Fruit fly (Drosophila melanogaster) whole organism, embryonic: ENCODE results near the gene CG7408.

Experiments used
- Asciz ChIP-seq: fragments of 200-800 bp; sonication (Bioruptor generic); optimal IDR thresholded peaks from 2 replicates; lab custom pipeline; 2017; ENCODE audit warnings: missing biosample characterization, mild to moderate bottlenecking, missing genetic modification characterization, missing genetic modification reagents
- CG10959 ChIP-seq: fragments of 200-800 bp; sonication (Bioruptor generic); IDR thresholded peaks from 2 replicates; pipeline ENCODE4 v1.3.6; 2022; ENCODE audit warnings: missing biosample characterization, missing genetic modification characterization
- CG11093 ChIP-seq: fragments of 200-800 bp; sonication (Bioruptor generic); IDR thresholded peaks from 3 replicates; pipeline ENCODE4 v1.3.6; 2022; ENCODE audit warnings: missing biosample characterization, missing genetic modification characterization
- CG12299 ChIP-seq: fragments of 200-800 bp; sonication (Bioruptor generic); optimal IDR thresholded peaks from 2 replicates; lab custom pipeline; 2018; ENCODE audit warnings: missing biosample characterization, mild to moderate bottlenecking, missing genetic modification characterization
- CG12659 ChIP-seq: fragments of 200-800 bp; sonication (Bioruptor generic); optimal IDR thresholded peaks from 3 replicates; lab custom pipeline; 2017; ENCODE audit warnings: mild to moderate bottlenecking, missing biosample characterization, missing genetic modification reagents, missing genetic modification characterization
- CG12744 ChIP-seq: fragments of 200-800 bp; sonication (Bioruptor generic); optimal IDR thresholded peaks from 2 replicates; lab custom pipeline; 2016; ENCODE audit warnings: missing biosample characterization, missing genetic modification characterization
- CG14710 ChIP-seq: fragments of 200-800 bp; sonication (Bioruptor generic); optimal IDR thresholded peaks from 3 replicates; lab custom pipeline; 2019; ENCODE audit warnings: missing biosample characterization, mild to moderate bottlenecking, missing genetic modification characterization, moderate library complexity
- CG14965 ChIP-seq: fragments of 200-800 bp; sonication (Bioruptor generic); optimal IDR thresholded peaks from 2 replicates; lab custom pipeline; 2016; ENCODE audit warnings: missing biosample characterization, missing genetic modification characterization, borderline replicate concordance
- CG15696 ChIP-seq: fragments of 200-800 bp; sonication (Bioruptor generic); optimal IDR thresholded peaks from 2 replicates; lab custom pipeline; 2019; ENCODE audit warnings: missing biosample characterization, mild to moderate bottlenecking, missing genetic modification characterization, moderate library complexity
- CG18764 ChIP-seq: fragments of 200-800 bp; sonication (Bioruptor generic); optimal IDR thresholded peaks from 3 replicates; lab custom pipeline; 2016; ENCODE audit warnings: missing biosample characterization, missing genetic modification characterization
- CG2889 ChIP-seq: fragments of 200-800 bp; sonication (Bioruptor generic); IDR thresholded peaks from 3 replicates; pipeline ENCODE4 v1.3.6; 2022; ENCODE audit warnings: missing biosample characterization, missing genetic modification characterization
- CG31441 ChIP-seq: fragments of 200-800 bp; sonication (Bioruptor generic); IDR thresholded peaks from 2 replicates; pipeline ENCODE4 v1.3.6; 2022; ENCODE audit warnings: missing biosample characterization, missing genetic modification characterization
- CG32532 ChIP-seq: fragments of 200-800 bp; sonication (Bioruptor generic); IDR thresholded peaks from 2 replicates; pipeline ENCODE4 v1.3.6; 2022; ENCODE audit warnings: missing biosample characterization, missing genetic modification characterization
- CG3281 ChIP-seq: fragments of 200-800 bp; sonication (Bioruptor generic); optimal IDR thresholded peaks from 3 replicates; lab custom pipeline; 2017; ENCODE audit warnings: missing biosample characterization, mild to moderate bottlenecking, missing genetic modification characterization
- CG33213 ChIP-seq: fragments of 200-800 bp; sonication (Bioruptor generic); optimal IDR thresholded peaks from 3 replicates; lab custom pipeline; 2016; ENCODE audit warnings: missing biosample characterization, missing genetic modification characterization
- CG33557 ChIP-seq: fragments of 200-800 bp; sonication (Bioruptor generic); optimal IDR thresholded peaks from 2 replicates; lab custom pipeline; 2019; ENCODE audit warnings: missing biosample characterization, mild to moderate bottlenecking, missing genetic modification characterization, moderate library complexity
- CG34422 ChIP-seq: fragments of 200-800 bp; sonication (Bioruptor generic); IDR thresholded peaks from 3 replicates; pipeline ENCODE4 v1.3.6; 2022; ENCODE audit warnings: missing biosample characterization, missing genetic modification characterization
- CG42726 ChIP-seq: fragments of 200-800 bp; sonication (Bioruptor generic); IDR thresholded peaks from 2 replicates; pipeline ENCODE4 v1.3.6; 2022; ENCODE audit warnings: missing biosample characterization, missing genetic modification characterization; ENCODE audit not compliant: partially characterized antibody
- CG4282 ChIP-seq: fragments of 200-800 bp; sonication (Bioruptor generic); optimal IDR thresholded peaks from 2 replicates; lab custom pipeline; 2016; ENCODE audit warnings: missing biosample characterization, missing genetic modification characterization
- CG4617 ChIP-seq: fragments of 200-800 bp; sonication (Bioruptor generic); optimal IDR thresholded peaks from 3 replicates; lab custom pipeline; 2016; ENCODE audit warnings: missing biosample characterization, missing genetic modification characterization, borderline replicate concordance
- CG6683 ChIP-seq: fragments of 200-800 bp; sonication (Bioruptor generic); optimal IDR thresholded peaks from 2 replicates; lab custom pipeline; 2017; ENCODE audit warnings: missing biosample characterization, mild to moderate bottlenecking, missing genetic modification characterization, missing genetic modification reagents
- CG7987 ChIP-seq: fragments of 200-800 bp; sonication (Bioruptor generic); optimal IDR thresholded peaks from 2 replicates; lab custom pipeline; 2018; ENCODE audit warnings: missing biosample characterization, mild to moderate bottlenecking, missing genetic modification characterization, moderate library complexity
- Gug ChIP-seq: fragments of 200-800 bp; sonication (Bioruptor generic); IDR thresholded peaks from 4 replicates; pipeline ENCODE4 v1.3.6; 2022; ENCODE audit warnings: missing biosample characterization, missing genetic modification characterization
- Hey ChIP-seq: fragments of 200-800 bp; sonication (Bioruptor generic); optimal IDR thresholded peaks from 3 replicates; lab custom pipeline; 2018; ENCODE audit warnings: missing biosample characterization, mild to moderate bottlenecking, missing genetic modification characterization
- HmgZ ChIP-seq: fragments of 200-800 bp; sonication (Bioruptor generic); optimal IDR thresholded peaks from 2 replicates; lab custom pipeline; 2018; ENCODE audit warnings: missing biosample characterization, mild to moderate bottlenecking, missing genetic modification characterization
- Hmx ChIP-seq: fragments of 200-800 bp; sonication (Bioruptor generic); optimal IDR thresholded peaks from 2 replicates; lab custom pipeline; 2016; ENCODE audit warnings: missing biosample characterization, missing genetic modification characterization
- Lpt ChIP-seq: fragments of >200 bp; optimal IDR thresholded peaks from 2 replicates; lab custom pipeline; 2018; ENCODE audit warnings: missing biosample characterization, missing genetic modification characterization
- MESR4 ChIP-seq: fragments of 200-800 bp; sonication (Bioruptor generic); optimal IDR thresholded peaks from 2 replicates; lab custom pipeline; 2018; ENCODE audit warnings: missing biosample characterization, mild to moderate bottlenecking, missing genetic modification characterization, moderate library complexity
- Mes4 ChIP-seq: fragments of 200-800 bp; sonication (Bioruptor generic); optimal IDR thresholded peaks from 2 replicates; lab custom pipeline; 2016; ENCODE audit warnings: missing biosample characterization, missing genetic modification characterization
- Myb ChIP-seq: fragments of 200-800 bp; sonication (Bioruptor generic); optimal IDR thresholded peaks from 2 replicates; lab custom pipeline; 2016; ENCODE audit warnings: missing biosample characterization, missing genetic modification characterization
- Oli ChIP-seq: fragments of 200-800 bp; sonication (Bioruptor generic); optimal IDR thresholded peaks from 2 replicates; lab custom pipeline; 2018; ENCODE audit warnings: missing biosample characterization, mild to moderate bottlenecking, missing genetic modification characterization, moderate library complexity
- Poxn ChIP-seq: fragments of 200-800 bp; sonication (Bioruptor generic); IDR thresholded peaks from 2 replicates; pipeline ENCODE4 v1.3.6; 2022; ENCODE audit warnings: missing biosample characterization, missing genetic modification characterization
- Rfx ChIP-seq: fragments of 200-800 bp; sonication (Bioruptor generic); IDR thresholded peaks from 2 replicates; pipeline ENCODE4 v1.3.6; 2022; ENCODE audit warnings: missing biosample characterization, missing genetic modification characterization
- Spps ChIP-seq: fragments of 200-800 bp; sonication (Bioruptor generic); optimal IDR thresholded peaks from 2 replicates; lab custom pipeline; 2018; ENCODE audit warnings: missing biosample characterization, mild to moderate bottlenecking, missing genetic modification characterization
- Stat92E ChIP-seq, 3 experiments: fragments of >200 bp in 2 of 3; fragments of 200-800 bp in 1 of 3; sonication (Bioruptor generic) in 1 of 3; optimal IDR thresholded peaks; 2 replicates each; lab custom pipeline; 2017 to 2019; ENCODE audit warnings: missing biosample characterization in 3 of 3, missing genetic modification characterization in 3 of 3, mild to moderate bottlenecking in 1 of 3, moderate library complexity in 1 of 3
- ase ChIP-seq: fragments of 200-800 bp; sonication (Bioruptor generic); IDR thresholded peaks from 3 replicates; pipeline ENCODE4 v1.3.6; 2022; ENCODE audit warnings: missing biosample characterization, missing genetic modification characterization
- cad ChIP-seq: fragments of >200 bp; optimal IDR thresholded peaks from 2 replicates; lab custom pipeline; 2017; ENCODE audit warnings: missing biosample characterization, missing genetic modification characterization
- esg ChIP-seq: fragments of 200-800 bp; sonication (Bioruptor generic); conservative IDR thresholded peaks from 2 replicates; pipeline ENCODE4 v1.3.6; 2022; ENCODE audit warnings: missing biosample characterization, missing genetic modification characterization
- fru ChIP-seq: fragments of >200 bp; optimal IDR thresholded peaks from 2 replicates; lab custom pipeline; 2017
- h ChIP-seq: fragments of >200 bp; optimal IDR thresholded peaks from 2 replicates; lab custom pipeline; 2017
- kni ChIP-seq: fragments of 200-800 bp; sonication (Bioruptor generic); optimal IDR thresholded peaks from 3 replicates; lab custom pipeline; 2017; ENCODE audit warnings: mild to moderate bottlenecking, missing biosample characterization, missing genetic modification reagents, missing genetic modification characterization
- maf-S ChIP-seq: fragments of 200-800 bp; sonication (Bioruptor generic); optimal IDR thresholded peaks from 2 replicates; lab custom pipeline; 2016; ENCODE audit warnings: missing biosample characterization, missing genetic modification characterization
- nom ChIP-seq: fragments of 200-800 bp; sonication (Bioruptor generic); optimal IDR thresholded peaks from 2 replicates; lab custom pipeline; 2017; ENCODE audit warnings: missing biosample characterization, missing genetic modification characterization, mild to moderate bottlenecking, moderate library complexity, missing genetic modification reagents
- onecut ChIP-seq: fragments of 200-800 bp; sonication (Bioruptor generic); IDR thresholded peaks from 2 replicates; pipeline ENCODE4 v1.3.6; 2022; ENCODE audit warnings: missing biosample characterization, missing genetic modification characterization
- phol ChIP-seq: fragments of 200-800 bp; sonication (Bioruptor generic); optimal IDR thresholded peaks from 3 replicates; lab custom pipeline; 2018; ENCODE audit warnings: missing biosample characterization, mild to moderate bottlenecking, missing genetic modification characterization, moderate library complexity
- toy ChIP-seq: fragments of 200-800 bp; sonication (Bioruptor generic); IDR thresholded peaks from 2 replicates; pipeline ENCODE4 v1.3.6; 2022; ENCODE audit warnings: missing biosample characterization, missing genetic modification characterization
- trh ChIP-seq: fragments of 200-800 bp; sonication (Bioruptor generic); optimal IDR thresholded peaks from 2 replicates; lab custom pipeline; 2016; ENCODE audit warnings: missing biosample characterization, missing genetic modification characterization
- twi ChIP-seq: fragments of 200-800 bp; optimal IDR thresholded peaks from 2 replicates; lab custom pipeline; 2019; ENCODE audit warnings: missing biosample characterization, mild to moderate bottlenecking, missing genetic modification characterization, moderate library complexity
- vnd ChIP-seq: fragments of 200-800 bp; sonication (Bioruptor generic); IDR thresholded peaks from 3 replicates; pipeline ENCODE4 v1.3.6; 2022; ENCODE audit warnings: missing biosample characterization, missing genetic modification characterization; ENCODE audit not compliant: partially characterized antibody
- yki ChIP-seq: fragments of >200 bp; optimal IDR thresholded peaks from 3 replicates; lab custom pipeline; 2018

Gene CG7408

dm6 chr3L:17856655-17857479, 22.0 kb upstream of the CG7408 start, which contains the start of gene CG5535 (continued):
- TF ChIP-seq CG7987 (peak; percentile 50), Myb (GFP tag; lab: Kevin White, UChicago) (peak; percentile 24), Rfx (GFP tag; lab: Robert Waterston, UW) (peak; percentile 88), ase (GFP tag; lab: Robert Waterston, UW) (peak; percentile 53; the same call in 2 of the 3 replicates), CG10959 (peak; percentile 49; the same call in 1 of the 2 replicates), onecut (GFP tag; lab: Robert Waterston, UW) (peak; percentile 67), Poxn (GFP tag; lab: Robert Waterston, UW) (no peak), CG12744 (GFP tag; lab: Kevin White, UChicago) (no peak), CG3281 (GFP tag; lab: Kevin White, UChicago) (peak; percentile 80), CG11093 (GFP tag; lab: Robert Waterston, UW) (peak; percentile 67), CG15696 (tag; lab: Kevin White, UChicago) (peak; percentile 61), Gug (GFP tag; lab: Robert Waterston, UW) (peak; percentile 82), CG12299 (peak; percentile 47), CG14710 (tag; lab: Kevin White, UChicago) (peak; percentile 92), Hey (tag; lab: Kevin White, UChicago) (no peak), CG18764 (GFP tag; lab: Kevin White, UChicago) (peak; percentile 29), Lpt (GFP tag; lab: Kevin White, UChicago) (no peak), nom (peak; percentile 17), cad (GFP tag; lab: Kevin White, UChicago) (no peak), CG14965 (GFP tag; lab: Kevin White, UChicago) (no peak), trh (GFP tag; lab: Kevin White, UChicago) (peak; percentile 49), Oli (tag; lab: Kevin White, UChicago) (peak; percentile 89), CG31441 (GFP tag; lab: Robert Waterston, UW) (peak; percentile 89), esg (GFP tag; lab: Robert Waterston, UW) (peak; percentile 61), CG2889 (GFP tag; lab: Robert Waterston, UW) (0 out of 3 replicates have a peak, but pooled peaks have one; percentile 23), Stat92E (GFP tag; optimal IDR thresholded peaks at IDR 0.05; lab: Kevin White, UChicago) (peak in 1 of 3 experiments; percentile 12), h (no peak), CG33557 (peak; percentile 79), CG4282 (GFP tag; lab: Kevin White, UChicago) (no peak), CG32532 (GFP tag; lab: Robert Waterston, UW) (peak; percentile 71), toy (GFP tag; lab: Robert Waterston, UW) (no peak; the same call in 1 of the 2 replicates), CG34422 (GFP tag; lab: Robert Waterston, UW) (peak; percentile 62), CG12659 (GFP tag; lab: Kevin White, UChicago) (peak; percentile 93), yki (lab: Kevin White, UChicago) (no peak), HmgZ (tag; lab: Kevin White, UChicago) (peak; percentile 44), twi (tag; lab: Kevin White, UChicago) (peak; percentile 71), vnd (GFP tag; lab: Robert Waterston, UW) (no peak), Mes4 (no peak), Hmx (peak; percentile 44), MESR4 (GFP tag; lab: Kevin White, UChicago) (peak; percentile 9), fru (no peak), CG33213 (GFP tag; lab: Kevin White, UChicago) (peak; percentile 46), CG4617 (GFP tag; lab: Kevin White, UChicago) (peak; percentile 7), maf-S (GFP tag; lab: Kevin White, UChicago) (peak; percentile 42), Asciz (GFP tag; lab: Kevin White, UChicago) (peak; percentile 69), CG42726 (GFP tag; lab: Robert Waterston, UW) (no peak), kni (GFP tag; lab: Kevin White, UChicago) (peak; percentile 58), phol (tag; lab: Kevin White, UChicago) (peak; percentile 84), Spps (peak; percentile 26), CG6683 (GFP tag; lab: Kevin White, UChicago) (peak; percentile 33)
